Worm (Caenorhabditis elegans) whole organism, midembryonic: Measurements from ENCODE around the gene fbxl-5.

Experiments used
- T22C8.4 ChIP-seq: fragments of 200-800 bp; sonication (Bioruptor generic); IDR thresholded peaks from 2 replicates; pipeline ENCODE4 v1.3.6; 2022; ENCODE audit warnings: missing genetic modification characterization, missing compliant biosample characterization
- flt-1 ChIP-seq: fragments of 200-800 bp; sonication (Bioruptor generic); IDR thresholded peaks from 2 replicates; pipeline ENCODE4 v1.3.6; 2022; ENCODE audit warnings: missing genetic modification characterization, missing compliant biosample characterization
- med-1 ChIP-seq: sonication (generic microtip); optimal IDR thresholded peaks from 2 replicates; lab custom pipeline; 2017; ENCODE audit warnings: missing genetic modification characterization, mild to moderate bottlenecking, missing compliant biosample characterization, antibody characterized with exemption, missing genetic modification reagents; ENCODE audit not compliant: insufficient read depth
- ztf-23 ChIP-seq: fragments of 200-800 bp; sonication (Bioruptor generic); IDR thresholded peaks from 2 replicates; pipeline ENCODE4 v1.3.6; 2022; ENCODE audit warnings: missing genetic modification reagents, missing genetic modification characterization, missing compliant biosample characterization

- TF ChIP-seq med-1 (no peak), T22C8.4 (GFP tag; lab: Robert Waterston, UW) (no peak), ztf-23 (GFP tag; lab: Robert Waterston, UW) (no peak), flt-1 (GFP tag; lab: Robert Waterston, UW) (no peak)
These were observed 34.4 kb downstream of the fbxl-5 start, which contains the start of gene C26F1.3 for ce11 chrV:7777098-7777497.
